Fruit fly (Drosophila melanogaster) whole organism, embryonic: ENCODE results near the gene Rcd2.

ENCODE experiments used
- ATbp ChIP-seq: fragments of 200-800 bp; sonication (Bioruptor generic); optimal IDR thresholded peaks from 2 replicates; lab custom pipeline; 2017; ENCODE audit warnings: missing biosample characterization, mild to moderate bottlenecking, missing genetic modification characterization, missing genetic modification reagents
- Antp ChIP-seq: fragments of 200-800 bp; sonication (Bioruptor generic); optimal IDR thresholded peaks from 3 replicates; lab custom pipeline; 2016; ENCODE audit warnings: missing biosample characterization, missing genetic modification characterization
- Awh ChIP-seq: fragments of 200-800 bp; sonication (Bioruptor generic); IDR thresholded peaks from 2 replicates; pipeline ENCODE4, ENCODE4 v1.3.6; 2022; ENCODE audit warnings: missing biosample characterization, missing genetic modification characterization
- CG12104 ChIP-seq: fragments of 200-800 bp; sonication (Bioruptor generic); optimal IDR thresholded peaks from 3 replicates; lab custom pipeline; 2016; ENCODE audit warnings: missing biosample characterization, missing genetic modification characterization
- CG15269 ChIP-seq: fragments of 200-800 bp; sonication (Bioruptor generic); optimal IDR thresholded peaks from 2 replicates; lab custom pipeline; 2018; ENCODE audit warnings: missing biosample characterization, mild to moderate bottlenecking, missing genetic modification characterization, moderate library complexity
- CG17359 ChIP-seq: fragments of 200-800 bp; sonication (Bioruptor generic); optimal IDR thresholded peaks from 3 replicates; lab custom pipeline; 2018; ENCODE audit warnings: missing biosample characterization, mild to moderate bottlenecking, missing genetic modification characterization, moderate library complexity
- CG17568 ChIP-seq: fragments of 200-800 bp; sonication (Bioruptor generic); optimal IDR thresholded peaks from 2 replicates; lab custom pipeline; 2018; ENCODE audit warnings: missing biosample characterization, mild to moderate bottlenecking, missing genetic modification characterization, moderate library complexity
- CG31365 ChIP-seq: fragments of 200-800 bp; sonication (Bioruptor generic); optimal IDR thresholded peaks from 2 replicates; lab custom pipeline; 2018; ENCODE audit warnings: missing biosample characterization, mild to moderate bottlenecking, missing genetic modification characterization
- CG3163 ChIP-seq: fragments of 200-800 bp; sonication (Bioruptor generic); optimal IDR thresholded peaks from 3 replicates; lab custom pipeline; 2016; ENCODE audit warnings: missing biosample characterization, missing genetic modification characterization
- CG32772 ChIP-seq: fragments of 200-800 bp; sonication (Bioruptor generic); IDR thresholded peaks from 2 replicates; pipeline ENCODE4 v1.3.6; 2022; ENCODE audit warnings: missing biosample characterization, missing genetic modification characterization
- CG3838 ChIP-seq: fragments of 200-800 bp; sonication (Bioruptor generic); optimal IDR thresholded peaks from 3 replicates; lab custom pipeline; 2016; ENCODE audit warnings: missing biosample characterization, missing genetic modification characterization
- CG7839 ChIP-seq: fragments of 200-800 bp; sonication (Bioruptor generic); optimal IDR thresholded peaks from 3 replicates; lab custom pipeline; 2018; ENCODE audit warnings: missing biosample characterization, mild to moderate bottlenecking, missing genetic modification characterization, moderate library complexity
- Deaf1 ChIP-seq: fragments of 200-800 bp; optimal IDR thresholded peaks from 3 replicates; lab custom pipeline; 2019; ENCODE audit warnings: missing biosample characterization, mild to moderate bottlenecking, missing genetic modification characterization, moderate library complexity
- Dek ChIP-seq: fragments of 200-800 bp; sonication (Bioruptor generic); optimal IDR thresholded peaks from 3 replicates; lab custom pipeline; 2019; ENCODE audit warnings: missing biosample characterization, mild to moderate bottlenecking, missing genetic modification characterization, moderate library complexity
- Dfd ChIP-seq, 2 experiments: fragments of >200 bp; optimal IDR thresholded peaks; 2 replicates each; lab custom pipeline; 2017; ENCODE audit warnings: missing biosample characterization in 2 of 2, missing genetic modification characterization in 2 of 2
- Drgx ChIP-seq: fragments of 200-800 bp; sonication (Bioruptor generic); IDR thresholded peaks from 2 replicates; pipeline ENCODE4 v1.3.6; 2022; ENCODE audit warnings: missing biosample characterization, missing genetic modification characterization
- Ets65A ChIP-seq: fragments of 200-800 bp; sonication (Bioruptor generic); peaks from one replicate; lab custom pipeline; 2016; ENCODE audit warnings: missing biosample characterization, missing genetic modification characterization
- Hr78 ChIP-seq, 2 experiments: fragments of 200-800 bp in 1 of 2; fragments of >200 bp in 1 of 2; sonication (Bioruptor generic) in 1 of 2; optimal IDR thresholded peaks; 2 replicates each; lab custom pipeline; 2017 to 2019; ENCODE audit warnings: missing biosample characterization in 2 of 2, missing genetic modification characterization in 2 of 2, mild to moderate bottlenecking in 1 of 2, moderate library complexity in 1 of 2
- Hsf ChIP-seq: fragments of 200-800 bp; sonication (Bioruptor generic); optimal IDR thresholded peaks from 3 replicates; lab custom pipeline; 2016; ENCODE audit warnings: missing biosample characterization, missing genetic modification characterization
- NC2α ChIP-seq: fragments of 200-800 bp; sonication (Bioruptor generic); optimal IDR thresholded peaks from 2 replicates; lab custom pipeline; 2016; ENCODE audit warnings: missing biosample characterization, missing genetic modification characterization
- Nf-YB ChIP-seq: fragments of 200-800 bp; sonication (Bioruptor generic); optimal IDR thresholded peaks from 3 replicates; lab custom pipeline; 2019; ENCODE audit warnings: missing biosample characterization, mild to moderate bottlenecking, missing genetic modification characterization, moderate library complexity
- Nf-YC ChIP-seq: fragments of 200-800 bp; optimal IDR thresholded peaks from 3 replicates; lab custom pipeline; 2019; ENCODE audit warnings: missing biosample characterization, mild to moderate bottlenecking, missing genetic modification characterization, moderate library complexity
- Sox102F ChIP-seq: fragments of 200-800 bp; sonication (Bioruptor generic); optimal IDR thresholded peaks from 2 replicates; lab custom pipeline; 2018; ENCODE audit warnings: missing biosample characterization, mild to moderate bottlenecking, missing genetic modification characterization, moderate library complexity
- Spps ChIP-seq: fragments of 200-800 bp; sonication (Bioruptor generic); optimal IDR thresholded peaks from 2 replicates; lab custom pipeline; 2018; ENCODE audit warnings: missing biosample characterization, mild to moderate bottlenecking, missing genetic modification characterization
- abd-A ChIP-seq: fragments of 200-800 bp; sonication (Bioruptor generic); optimal IDR thresholded peaks from 3 replicates; lab custom pipeline; 2019; ENCODE audit warnings: missing biosample characterization, mild to moderate bottlenecking, missing genetic modification characterization, moderate library complexity
- bsh ChIP-seq, 2 experiments: fragments of 200-800 bp; sonication (Bioruptor generic); optimal IDR thresholded peaks; 2 replicates each; lab custom pipeline; 2017 to 2018; ENCODE audit warnings: mild to moderate bottlenecking in 2 of 2, missing biosample characterization in 2 of 2, missing genetic modification characterization in 2 of 2, moderate library complexity in 1 of 2
- cwo ChIP-seq: fragments of 200-800 bp; sonication (Bioruptor generic); optimal IDR thresholded peaks from 3 replicates; lab custom pipeline; 2017; ENCODE audit warnings: missing biosample characterization, missing genetic modification characterization, mild to moderate bottlenecking, moderate library complexity, missing genetic modification reagents
- dan ChIP-seq: fragments of 200-800 bp; sonication (Bioruptor generic); IDR thresholded peaks from 2 replicates; pipeline ENCODE4 v1.3.6; 2022; ENCODE audit warnings: missing biosample characterization, missing genetic modification characterization
- ewg ChIP-seq: fragments of 200-800 bp; sonication (Bioruptor generic); optimal IDR thresholded peaks from 3 replicates; lab custom pipeline; 2017; ENCODE audit warnings: mild to moderate bottlenecking, missing biosample characterization, missing genetic modification reagents, missing genetic modification characterization
- jing ChIP-seq: fragments of 200-800 bp; sonication (Bioruptor generic); optimal IDR thresholded peaks from 2 replicates; lab custom pipeline; 2018; ENCODE audit warnings: missing biosample characterization, mild to moderate bottlenecking, missing genetic modification characterization
- ken ChIP-seq: fragments of 200-800 bp; sonication (Bioruptor generic); IDR thresholded peaks from 3 replicates; pipeline ENCODE4 v1.3.6; 2022; ENCODE audit warnings: missing biosample characterization, missing genetic modification characterization
- mld ChIP-seq: fragments of 200-800 bp; sonication (Bioruptor generic); IDR thresholded peaks from 3 replicates; pipeline ENCODE4 v1.3.6; 2022; ENCODE audit warnings: missing biosample characterization, missing genetic modification characterization; ENCODE audit not compliant: partially characterized antibody
- oc ChIP-seq: fragments of 200-800 bp; sonication (Bioruptor generic); optimal IDR thresholded peaks from 2 replicates; lab custom pipeline; 2018; ENCODE audit warnings: missing biosample characterization, mild to moderate bottlenecking, missing genetic modification characterization, moderate library complexity
- pfk ChIP-seq: fragments of 200-800 bp; sonication (Bioruptor generic); optimal IDR thresholded peaks from 2 replicates; lab custom pipeline; 2018; ENCODE audit warnings: missing biosample characterization, mild to moderate bottlenecking, missing genetic modification characterization, moderate library complexity
- sens ChIP-seq: fragments of 200-800 bp; sonication (Bioruptor generic); peaks from one replicate; lab custom pipeline; 2016; ENCODE audit warnings: missing biosample characterization, missing genetic modification characterization
- ssp ChIP-seq: fragments of 200-800 bp; sonication (Bioruptor generic); IDR thresholded peaks from 2 replicates; pipeline ENCODE4 v1.3.6; 2022; ENCODE audit warnings: missing biosample characterization, missing genetic modification characterization
- toy ChIP-seq: fragments of 200-800 bp; sonication (Bioruptor generic); IDR thresholded peaks from 2 replicates; pipeline ENCODE4 v1.3.6; 2022; ENCODE audit warnings: missing biosample characterization, missing genetic modification characterization
- trem ChIP-seq: fragments of 200-800 bp; optimal IDR thresholded peaks from 3 replicates; lab custom pipeline; 2019; ENCODE audit warnings: missing biosample characterization, mild to moderate bottlenecking, missing genetic modification characterization, moderate library complexity
- usp ChIP-seq: fragments of >200 bp; optimal IDR thresholded peaks from 2 replicates; lab custom pipeline; 2017; ENCODE audit warnings: missing biosample characterization, missing genetic modification characterization
- vvl ChIP-seq: fragments of 200-800 bp; sonication (Bioruptor generic); IDR thresholded peaks from 2 replicates; pipeline ENCODE4 v1.3.6; 2022; ENCODE audit warnings: missing biosample characterization, missing genetic modification characterization

The Rcd2 gene

dm6 chr3L:20570134-20570533 is 29.9 kb upstream of the Rcd2 start:
- TF ChIP-seq Drgx (GFP tag; lab: Robert Waterston, UW) (peak; percentile 41; the same call in 1 of the 2 replicates), pfk (GFP tag; lab: Kevin White, UChicago) (no peak)

dm6 chr3L:20565561-20566128 is 25.4 kb upstream of the Rcd2 start:
- TF ChIP-seq Dfd (GFP tag; optimal IDR thresholded peaks at IDR 0.05; lab: Kevin White, UChicago) (no peak), CG32772 (no peak), dan (GFP tag; lab: Robert Waterston, UW) (no peak), ATbp (GFP tag; lab: Kevin White, UChicago) (no peak), Hr78 (GFP tag; optimal IDR thresholded peaks at IDR 0.05; lab: Kevin White, UChicago) (no peak), CG12104 (no peak), ssp (GFP tag; lab: Robert Waterston, UW) (no peak), Antp (GFP tag; lab: Kevin White, UChicago) (no peak), CG7839 (tag; lab: Kevin White, UChicago) (no peak), usp (GFP tag; lab: Kevin White, UChicago) (no peak), Awh (GFP tag; lab: Robert Waterston, UW) (peak; percentile 91), NC2α (no peak), vvl (peak; percentile 76), abd-A (peak; percentile 39), Spps (tag; lab: Kevin White, UChicago) (no peak), CG3163 (GFP tag; lab: Kevin White, UChicago) (no peak), CG17568 (GFP tag; lab: Kevin White, UChicago) (no peak), CG15269 (no peak), CG17359 (tag; lab: Kevin White, UChicago) (no peak), trem (tag; lab: Kevin White, UChicago) (no peak), ken (GFP tag; lab: Robert Waterston, UW) (no peak), Deaf1 (no peak), jing (no peak), bsh (GFP tag; optimal IDR thresholded peaks at IDR 0.05; lab: Kevin White, UChicago) (no peak), oc (tag; lab: Kevin White, UChicago) (peak; percentile 88), Ets65A (GFP tag; lab: Kevin White, UChicago) (peak; percentile 45)

dm6 chr3L:20563767-20564166 is 23.6 kb upstream of the Rcd2 start:
- TF ChIP-seq CG3838 (GFP tag; lab: Kevin White, UChicago) (no peak), Nf-YB (GFP tag; lab: Kevin White, UChicago) (peak; percentile 79), Nf-YC (tag; lab: Kevin White, UChicago) (peak; percentile 77)

- TF ChIP-seq Hsf (GFP tag; lab: Kevin White, UChicago) (no peak), sens (GFP tag; lab: Kevin White, UChicago) (peak; percentile 42), Sox102F (GFP tag; lab: Kevin White, UChicago) (peak; percentile 12), CG31365 (tag; lab: Kevin White, UChicago) (no peak), toy (GFP tag; lab: Robert Waterston, UW) (no peak), mld (GFP tag; lab: Robert Waterston, UW) (no peak), Dek (tag; lab: Kevin White, UChicago) (no peak), ewg (no peak), cwo (GFP tag; lab: Kevin White, UChicago) (no peak)
Measured at dm6 chr3L:20562649-20563048, 22.4 kb upstream of the Rcd2 start.
